Worm (Caenorhabditis elegans) whole organism, midembryonic: Measurements from ENCODE around the gene moc-6.

Experiments used
- T22C8.4 ChIP-seq: fragments of 200-800 bp; sonication (Bioruptor generic); IDR thresholded peaks from 2 replicates; pipeline ENCODE4 v1.3.6; 2022; ENCODE audit warnings: missing genetic modification characterization, missing compliant biosample characterization
- cog-1 ChIP-seq: sonication (generic microtip); optimal IDR thresholded peaks from 2 replicates; lab custom pipeline; 2016; ENCODE audit warnings: missing genetic modification characterization, missing compliant biosample characterization
- flt-1 ChIP-seq: fragments of 200-800 bp; sonication (Bioruptor generic); IDR thresholded peaks from 2 replicates; pipeline ENCODE4 v1.3.6; 2022; ENCODE audit warnings: missing genetic modification characterization, missing compliant biosample characterization
- klf-2 ChIP-seq: fragments of 200-800 bp; sonication (Bioruptor generic); conservative IDR thresholded peaks from 2 replicates; pipeline ENCODE4 v1.3.6; 2022; ENCODE audit warnings: missing genetic modification reagents, missing genetic modification characterization, missing compliant biosample characterization
- med-1 ChIP-seq: sonication (generic microtip); optimal IDR thresholded peaks from 2 replicates; lab custom pipeline; 2017; ENCODE audit warnings: missing genetic modification characterization, mild to moderate bottlenecking, missing compliant biosample characterization, antibody characterized with exemption, missing genetic modification reagents; ENCODE audit not compliant: insufficient read depth
- ref-1 ChIP-seq: fragments of 200-800 bp; sonication (Bioruptor generic); conservative IDR thresholded peaks from 2 replicates; pipeline ENCODE4 v1.3.6; 2022; ENCODE audit warnings: missing genetic modification reagents, missing genetic modification characterization, missing compliant biosample characterization
- tab-1 ChIP-seq: fragments of 200-800 bp; sonication (Bioruptor generic); IDR thresholded peaks from 2 replicates; pipeline ENCODE4 v1.3.6; 2022; ENCODE audit warnings: missing genetic modification characterization, missing compliant biosample characterization
- ztf-23 ChIP-seq: fragments of 200-800 bp; sonication (Bioruptor generic); IDR thresholded peaks from 2 replicates; pipeline ENCODE4 v1.3.6; 2022; ENCODE audit warnings: missing genetic modification reagents, missing genetic modification characterization, missing compliant biosample characterization
- ztf-29 ChIP-seq: fragments of 200-800 bp; sonication (Bioruptor generic); IDR thresholded peaks from 2 replicates; pipeline ENCODE4 v1.3.6; 2022; ENCODE audit warnings: missing genetic modification reagents, missing genetic modification characterization, missing compliant biosample characterization

Gene moc-6

DNA sequence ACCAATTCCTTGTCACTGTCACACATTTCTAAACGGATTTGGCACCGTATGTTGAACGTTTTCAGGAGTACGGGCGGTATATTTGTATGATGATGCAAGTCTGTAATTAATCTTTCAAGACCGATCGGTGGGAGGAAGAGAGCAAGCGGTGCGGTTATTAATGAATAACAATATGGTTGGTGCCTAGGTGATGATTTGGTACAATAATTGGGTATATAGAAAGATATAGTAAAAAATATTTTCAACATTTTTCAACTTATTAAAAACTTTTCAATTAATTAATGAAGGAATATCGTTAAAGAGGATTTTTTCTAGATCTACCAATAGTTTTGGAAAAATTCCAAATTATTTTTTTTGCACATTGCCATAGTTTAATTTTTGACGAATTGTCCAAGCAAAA, 48.7 kb downstream of the moc-6 start, which contains the start of gene cnd-1:
Gene cnd-1 (minus strand): TSS at position 101 of the 400 bp plus-strand sequence.
- TF ChIP-seq tab-1 (no peak), klf-2 (GFP tag; lab: Robert Waterston, UW) (no peak), med-1 (GFP tag; lab: Kevin White, UChicago) (no peak), flt-1 (GFP tag; lab: Robert Waterston, UW) (no peak), ztf-23 (GFP tag; lab: Robert Waterston, UW) (no peak)

DNA sequence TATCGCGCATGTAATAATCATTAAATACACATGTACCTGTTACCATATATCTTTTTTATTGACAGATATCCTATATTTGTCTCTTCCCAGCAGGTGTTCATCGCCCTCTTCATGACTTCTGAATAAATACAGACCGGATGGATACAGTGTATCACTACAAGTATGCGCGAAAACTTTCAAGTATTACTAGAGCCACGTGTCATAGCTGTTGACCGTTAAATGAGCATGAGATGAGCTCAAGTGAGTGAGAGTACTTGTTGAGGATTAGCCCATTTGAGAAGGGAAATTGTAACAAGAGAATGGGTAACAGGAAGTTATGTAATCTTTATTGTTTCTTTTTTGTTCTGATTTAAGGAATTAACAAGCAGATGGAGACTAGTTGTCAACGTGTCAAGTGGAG, 49.3 kb downstream of the moc-6 start:
- TF ChIP-seq T22C8.4 (GFP tag; lab: Robert Waterston, UW) = no peak
- no peak for TF ChIP-seq ref-1 (GFP tag; lab: Robert Waterston, UW)
- no peak for TF ChIP-seq klf-2 (GFP tag; lab: Robert Waterston, UW)
- no peak for TF ChIP-seq ztf-23 (GFP tag; lab: Robert Waterston, UW)
- no peak for TF ChIP-seq flt-1 (GFP tag; lab: Robert Waterston, UW)
- no peak for TF ChIP-seq cog-1
- no peak for TF ChIP-seq med-1 (GFP tag; lab: Kevin White, UChicago)
- TF ChIP-seq tab-1 = no peak
- TF ChIP-seq ztf-29 (GFP tag; lab: Robert Waterston, UW) = no peak
